Worm (Caenorhabditis elegans) whole organism, young adult: ENCODE data around the gene ZK1067.3.

Experiments
- C17E4.6 ChIP-seq: fragments of 200-800 bp; sonication (Bioruptor generic); IDR thresholded peaks from 2 replicates; pipeline ENCODE4 v1.3.6; 2022; ENCODE audit warnings: missing genetic modification reagents, missing genetic modification characterization, missing compliant biosample characterization
- F37B4.10 ChIP-seq: fragments of 200-800 bp; sonication (Bioruptor generic); IDR thresholded peaks from 2 replicates; pipeline ENCODE4 v1.3.6; 2022; ENCODE audit warnings: missing genetic modification characterization, missing compliant biosample characterization
- ama-1 ChIP-seq, 3 experiments: fragments of 150-350 bp in 1 of 3; sonication (generic microtip) in 2 of 3; optimal IDR thresholded peaks; 2 replicates each; lab custom pipeline; 2014 to 2018; ENCODE audit warnings: missing biosample characterization in 2 of 3, missing genetic modification characterization in 2 of 3, missing genetic modification reagents in 2 of 3
- dpl-1 ChIP-seq: fragments of 150-350 bp; optimal IDR thresholded peaks from 2 replicates; lab custom pipeline; 2014; ENCODE audit warnings: missing biosample characterization, missing genetic modification reagents, missing genetic modification characterization
- egl-18 ChIP-seq: fragments of 200-800 bp; sonication (Bioruptor generic); IDR thresholded peaks from 2 replicates; pipeline ENCODE4 v1.3.6; 2022; ENCODE audit warnings: missing genetic modification reagents, missing genetic modification characterization, missing compliant biosample characterization
- mcd-1 ChIP-seq: fragments of 200-800 bp; sonication (Bioruptor generic); IDR thresholded peaks from 2 replicates; pipeline ENCODE4 v1.3.6; 2022; ENCODE audit warnings: missing genetic modification reagents, missing genetic modification characterization, missing compliant biosample characterization
- nfya-1 ChIP-seq: sonication (generic microtip); optimal IDR thresholded peaks from 2 replicates; lab custom pipeline; 2017; ENCODE audit warnings: antibody characterized with exemption, missing compliant biosample characterization, missing genetic modification characterization, borderline replicate concordance; ENCODE audit not compliant: insufficient read depth
- pha-4 ChIP-seq: fragments of 150-350 bp; sonication (generic microtip); optimal IDR thresholded peaks from 2 replicates; lab custom pipeline; 2014; ENCODE audit warnings: missing biosample characterization, missing genetic modification reagents, missing genetic modification characterization
- rec-8 ChIP-seq, 2 experiments: sonication (generic microtip); optimal IDR thresholded peaks; 2 replicates each; lab custom pipeline; 2016; ENCODE audit warnings: mild to moderate bottlenecking in 2 of 2, missing genetic modification characterization in 2 of 2, missing genetic modification reagents in 2 of 2, missing genotype in 2 of 2, missing biosample characterization in 1 of 2, missing compliant biosample characterization in 1 of 2, moderate library complexity in 1 of 2
- tbp1 ChIP-seq: fragments of 200-800 bp; sonication (Bioruptor generic); optimal IDR thresholded peaks from 2 replicates; lab custom pipeline; 2018; ENCODE audit warnings: mild to moderate bottlenecking, missing genetic modification characterization, missing compliant biosample characterization
- unc-62 ChIP-seq: fragments of 150-350 bp; optimal IDR thresholded peaks from 2 replicates; lab custom pipeline; 2014; ENCODE audit warnings: missing biosample characterization, missing genetic modification reagents, missing genetic modification characterization

ce11 chrII:9232493-9232892 lies 9.4 kb downstream of the ZK1067.3 start:
- TF ChIP-seq unc-62 (GFP tag; lab: Kevin White, UChicago) = no peak
- TF ChIP-seq nfya-1 (tag; lab: Kevin White, UChicago) = no peak
- no peak for TF ChIP-seq egl-18 (GFP tag; lab: Robert Waterston, UW)
- TF ChIP-seq mcd-1 (GFP tag; lab: Robert Waterston, UW) = no peak
- TF ChIP-seq pha-4 (tag; lab: Kevin White, UChicago) = no peak
- TF ChIP-seq F37B4.10 (GFP tag; lab: Robert Waterston, UW) = no peak
- no peak for TF ChIP-seq C17E4.6 (GFP tag; lab: Robert Waterston, UW)
- TF ChIP-seq ama-1 (optimal IDR thresholded peaks at IDR 0.05; lab: Kevin White, UChicago) = no peak
- TF ChIP-seq ama-1 (GFP tag; optimal IDR thresholded peaks at IDR 0.05; lab: Kevin White, UChicago) = no peak
- TF ChIP-seq tbp1 (GFP tag; lab: Kevin White, UChicago) = no peak
- no peak for TF ChIP-seq dpl-1
- TF ChIP-seq rec-8 (tag; optimal IDR thresholded peaks at IDR 0.05; lab: Kevin White, UChicago) = no peak
